Worm (Caenorhabditis elegans) whole organism, young adult: Measurements from ENCODE around the gene ints-13.

ENCODE experiments used
- B0261.1 ChIP-seq: sonication (generic microtip); optimal IDR thresholded peaks from 2 replicates; lab custom pipeline; 2016; ENCODE audit warnings: mild to moderate bottlenecking, missing genetic modification characterization, moderate library complexity, missing compliant biosample characterization
- C17E4.6 ChIP-seq: fragments of 200-800 bp; sonication (Bioruptor generic); IDR thresholded peaks from 2 replicates; pipeline ENCODE4 v1.3.6; 2022; ENCODE audit warnings: missing genetic modification reagents, missing genetic modification characterization, missing compliant biosample characterization
- F10E7.11 ChIP-seq: sonication (generic microtip); optimal IDR thresholded peaks from 2 replicates; lab custom pipeline; 2017; ENCODE audit warnings: mild to moderate bottlenecking, missing genetic modification characterization, moderate library complexity, missing compliant biosample characterization
- F33H1.4 ChIP-seq: fragments of 200-800 bp; sonication (Bioruptor generic); IDR thresholded peaks from 2 replicates; pipeline ENCODE4 v1.3.6; 2022; ENCODE audit warnings: missing genetic modification reagents, missing genetic modification characterization, missing compliant biosample characterization
- F39B2.1 ChIP-seq: fragments of 200-800 bp; sonication (Bioruptor generic); IDR thresholded peaks from 2 replicates; pipeline ENCODE4 v1.3.6; 2022; ENCODE audit warnings: missing genetic modification reagents, missing genetic modification characterization, missing compliant biosample characterization
- T26A5.8 ChIP-seq: sonication (generic microtip); optimal IDR thresholded peaks from 2 replicates; lab custom pipeline; 2016; ENCODE audit warnings: missing genetic modification characterization, missing compliant biosample characterization
- Y53G8AR.9 ChIP-seq: fragments of 200-800 bp; sonication (Bioruptor generic); conservative IDR thresholded peaks from 2 replicates; pipeline ENCODE4 v1.3.6; 2022; ENCODE audit warnings: missing genetic modification reagents, missing genetic modification characterization, missing compliant biosample characterization
- ccch-3 ChIP-seq: fragments of 200-800 bp; sonication (Bioruptor generic); optimal IDR thresholded peaks from 2 replicates; lab custom pipeline; 2018; ENCODE audit warnings: mild to moderate bottlenecking, missing genetic modification characterization, missing compliant biosample characterization
- cebp-1 ChIP-seq, 2 experiments: fragments of 200-800 bp in 1 of 2; sonication (Bioruptor generic) in 1 of 2; sonication (generic microtip) in 1 of 2; IDR thresholded peaks in 1 of 2; optimal IDR thresholded peaks in 1 of 2; 2 replicates each; pipeline versions ENCODE4 v1.3.6 to Lab custom; 2017 to 2022; ENCODE audit warnings: missing compliant biosample characterization in 2 of 2, missing genetic modification characterization in 2 of 2, mild to moderate bottlenecking in 1 of 2, missing genetic modification reagents in 1 of 2, moderate library complexity in 1 of 2
- ceh-100 ChIP-seq: fragments of 200-800 bp; sonication (Bioruptor generic); IDR thresholded peaks from 2 replicates; pipeline ENCODE4 v1.3.6; 2022; ENCODE audit warnings: missing genetic modification reagents, missing genetic modification characterization, missing compliant biosample characterization
- ceh-27 ChIP-seq: fragments of 200-800 bp; sonication (Bioruptor generic); optimal IDR thresholded peaks from 2 replicates; lab custom pipeline; 2018; ENCODE audit warnings: mild to moderate bottlenecking, missing genetic modification characterization, moderate library complexity, missing compliant biosample characterization
- dox-1 ChIP-seq: fragments of 200-800 bp; sonication (Bioruptor generic); IDR thresholded peaks from 2 replicates; pipeline ENCODE4 v1.3.6; 2022; ENCODE audit warnings: missing genetic modification reagents, missing genetic modification characterization, missing compliant biosample characterization
- egl-18 ChIP-seq: fragments of 200-800 bp; sonication (Bioruptor generic); IDR thresholded peaks from 2 replicates; pipeline ENCODE4 v1.3.6; 2022; ENCODE audit warnings: missing genetic modification reagents, missing genetic modification characterization, missing compliant biosample characterization
- egl-44 ChIP-seq: fragments of 200-800 bp; sonication (Bioruptor generic); IDR thresholded peaks from 2 replicates; pipeline ENCODE4 v1.3.6; 2022; ENCODE audit warnings: missing genetic modification reagents, missing genetic modification characterization, missing compliant biosample characterization
- egrh-3 ChIP-seq: fragments of 200-800 bp; sonication (Bioruptor generic); IDR thresholded peaks from 2 replicates; pipeline ENCODE4 v1.3.6; 2022; ENCODE audit warnings: missing genetic modification reagents, missing genetic modification characterization, missing compliant biosample characterization
- him-1 ChIP-seq: sonication (generic microtip); optimal IDR thresholded peaks from 2 replicates; lab custom pipeline; 2016; ENCODE audit warnings: missing genotype, missing genetic modification reagents, missing genetic modification characterization, missing compliant biosample characterization
- hlh-12 ChIP-seq: sonication (generic microtip); optimal IDR thresholded peaks from 2 replicates; lab custom pipeline; 2016; ENCODE audit warnings: missing genetic modification characterization, missing compliant biosample characterization
- hmg-1.2 ChIP-seq: fragments of 200-800 bp; sonication (Bioruptor generic); IDR thresholded peaks from 2 replicates; pipeline ENCODE4 v1.3.6; 2022; ENCODE audit warnings: missing genetic modification reagents, missing genetic modification characterization, missing compliant biosample characterization
- lag-1 ChIP-seq: fragments of 200-800 bp; sonication (Bioruptor generic); IDR thresholded peaks from 2 replicates; pipeline ENCODE4 v1.3.6; 2022; ENCODE audit warnings: missing genetic modification reagents, missing genetic modification characterization, missing compliant biosample characterization
- lin-26 ChIP-seq: fragments of 200-800 bp; sonication (Bioruptor generic); IDR thresholded peaks from 2 replicates; pipeline ENCODE4 v1.3.6; 2022; ENCODE audit warnings: missing genetic modification reagents, missing genetic modification characterization, missing compliant biosample characterization
- lin-35 ChIP-seq, 3 experiments: fragments of 150-350 bp in 2 of 3; sonication (generic microtip) in 1 of 3; optimal IDR thresholded peaks; 2 replicates each; lab custom pipeline; 2014 to 2018; ENCODE audit warnings: missing biosample characterization in 3 of 3, missing genetic modification characterization in 3 of 3, missing genetic modification reagents in 3 of 3
- lin-40 ChIP-seq: sonication (generic microtip); optimal IDR thresholded peaks from 2 replicates; lab custom pipeline; 2016; ENCODE audit warnings: missing genetic modification characterization, mild to moderate bottlenecking, missing compliant biosample characterization, missing genotype, missing genetic modification reagents
- lsl-1 ChIP-seq: fragments of 200-800 bp; sonication (Bioruptor generic); optimal IDR thresholded peaks from 2 replicates; lab custom pipeline; 2018; ENCODE audit warnings: mild to moderate bottlenecking, missing genetic modification characterization, moderate library complexity, missing compliant biosample characterization
- nhr-120 ChIP-seq: fragments of 200-800 bp; sonication (Bioruptor generic); IDR thresholded peaks from 2 replicates; pipeline ENCODE4 v1.3.6; 2022; ENCODE audit warnings: missing genetic modification characterization, missing compliant biosample characterization
- nhr-80 ChIP-seq: sonication (generic microtip); optimal IDR thresholded peaks from 2 replicates; lab custom pipeline; 2016; ENCODE audit warnings: missing genetic modification characterization, missing compliant biosample characterization
- rpc-1 ChIP-seq, 2 experiments: fragments of 150-350 bp in 1 of 2; sonication (generic microtip) in 1 of 2; optimal IDR thresholded peaks; 2 replicates each; lab custom pipeline; 2014 to 2018; ENCODE audit warnings: missing biosample characterization in 1 of 2, missing genetic modification characterization in 1 of 2, missing genetic modification reagents in 1 of 2, missing genotype in 1 of 2
- sdz-38 ChIP-seq: sonication (generic microtip); optimal IDR thresholded peaks from 2 replicates; lab custom pipeline; 2016; ENCODE audit warnings: missing genotype, missing genetic modification characterization, missing compliant biosample characterization
- snpc-3.4 ChIP-seq: sonication (generic microtip); optimal IDR thresholded peaks from 2 replicates; lab custom pipeline; 2017; ENCODE audit warnings: missing genetic modification characterization, mild to moderate bottlenecking, missing compliant biosample characterization, antibody characterized with exemption, moderate library complexity, missing genotype, missing genetic modification reagents
- sptf-2 ChIP-seq: fragments of 200-800 bp; sonication (Bioruptor generic); optimal IDR thresholded peaks from 2 replicates; lab custom pipeline; 2018; ENCODE audit warnings: mild to moderate bottlenecking, missing genetic modification characterization, missing compliant biosample characterization
- tbx-9 ChIP-seq: sonication (generic microtip); optimal IDR thresholded peaks from 2 replicates; lab custom pipeline; 2016; ENCODE audit warnings: borderline replicate concordance, missing genetic modification characterization, inconsistent platforms, missing compliant biosample characterization
- xnd-1 ChIP-seq: sonication (generic microtip); optimal IDR thresholded peaks from 2 replicates; lab custom pipeline; 2016; ENCODE audit warnings: missing genotype, missing genetic modification reagents, missing genetic modification characterization, missing compliant biosample characterization
- ztf-28 ChIP-seq: fragments of 200-800 bp; sonication (Bioruptor generic); IDR thresholded peaks from 2 replicates; pipeline ENCODE4 v1.3.6; 2022; ENCODE audit warnings: missing genetic modification reagents, missing genetic modification characterization, missing compliant biosample characterization
- ztf-6 ChIP-seq: fragments of 200-800 bp; sonication (Bioruptor generic); IDR thresholded peaks from 2 replicates; pipeline ENCODE4 v1.3.6; 2022; ENCODE audit warnings: missing genetic modification reagents, missing genetic modification characterization, missing compliant biosample characterization

Gene ints-13

ce11 chrIV:237350-237749, at the start of gene ints-13:
TSS of gene ints-13 (minus strand) at chrIV:237450.
- peak; percentile 48 for TF ChIP-seq lsl-1 (GFP tag; lab: Kevin White, UChicago)
- no peak for TF ChIP-seq F10E7.11

DNA sequence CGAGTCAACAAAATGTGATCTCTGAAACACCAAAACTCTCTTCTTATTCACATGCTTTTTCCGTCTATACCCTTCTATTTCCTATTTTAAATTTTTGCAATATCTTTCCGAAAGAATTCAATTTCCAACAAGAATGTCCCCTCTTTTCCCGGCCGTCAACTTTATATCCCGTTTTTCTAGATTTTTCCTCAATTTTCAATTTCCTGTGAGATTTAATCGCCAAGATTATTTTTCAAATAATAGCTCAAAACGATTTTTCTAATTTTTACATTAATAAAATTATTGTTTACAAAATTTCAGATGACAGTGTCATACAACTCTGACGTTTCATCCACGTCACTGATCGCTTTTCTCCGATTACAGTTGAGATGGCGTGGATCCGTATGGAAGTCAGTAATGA, 46.1 kb upstream of the ints-13 start, which contains the start of gene best-19:
Gene best-19, plus strand, starts transcription at position 301 of the 400 bp plus-strand sequence.
- TF ChIP-seq nhr-80 (tag; lab: Kevin White, UChicago), result no peak
- no peak for TF ChIP-seq sptf-2 (GFP tag; lab: Kevin White, UChicago)
- no peak for TF ChIP-seq nhr-120 (GFP tag; lab: Robert Waterston, UW)
- TF ChIP-seq him-1 (tag; lab: Kevin White, UChicago), result no peak
- no peak for TF ChIP-seq lin-26
- TF ChIP-seq, all 124 proteins: peak for 0

- TF ChIP-seq egl-44 (GFP tag; lab: Robert Waterston, UW) (no peak), xnd-1 (tag; lab: Kevin White, UChicago) (no peak), sdz-38 (no peak), T26A5.8 (tag; lab: Kevin White, UChicago) (no peak), B0261.1 (no peak), ceh-27 (GFP tag; lab: Kevin White, UChicago) (no peak), ztf-28 (no peak), ztf-6 (GFP tag; lab: Robert Waterston, UW) (no peak), rpc-1 (optimal IDR thresholded peaks at IDR 0.05; lab: Kevin White, UChicago) (no peak), rpc-1 (tag; optimal IDR thresholded peaks at IDR 0.05; lab: Kevin White, UChicago) (no peak), ccch-3 (no peak), ceh-100 (GFP tag; lab: Robert Waterston, UW) (no peak), cebp-1 (GFP tag; IDR thresholded peaks at IDR 0.05; lab: Robert Waterston, UW) (no peak; the same call in 1 of the 2 replicates), cebp-1 (tag; optimal IDR thresholded peaks at IDR 0.05; lab: Kevin White, UChicago) (peak; percentile 74), lag-1 (GFP tag; lab: Robert Waterston, UW) (no peak), lin-35 (GFP tag; optimal IDR thresholded peaks at IDR 0.05; lab: Kevin White, UChicago) (no peak), hmg-1.2 (GFP tag; lab: Robert Waterston, UW) (peak; percentile 80)
These were observed 44.8 kb upstream of the ints-13 start for ce11 chrIV:282008-282407.

DNA sequence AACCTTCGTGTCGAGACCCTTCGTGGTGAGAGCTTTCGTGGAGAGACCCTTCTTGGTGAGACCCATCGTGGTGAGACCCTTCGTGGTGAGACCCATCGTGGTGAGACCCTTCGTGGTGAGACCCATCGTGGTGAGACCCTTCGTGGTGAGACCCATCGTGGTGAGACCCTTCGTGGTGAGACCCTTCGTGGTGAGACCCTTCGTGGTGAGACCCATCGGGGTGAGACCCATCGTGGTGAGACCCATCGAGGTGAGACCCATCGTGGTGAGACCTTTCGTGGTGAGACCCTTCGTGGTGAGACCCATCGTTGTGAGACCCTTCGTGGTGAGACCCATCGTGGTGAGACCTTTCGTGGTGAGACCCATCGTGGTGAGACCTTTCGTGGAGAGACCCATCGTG, 44.0 kb upstream of the ints-13 start:
- TF ChIP-seq Y53G8AR.9 (0 out of 2 replicates have a peak, but pooled peaks have one; percentile 13), F33H1.4 (GFP tag; lab: Robert Waterston, UW) (peak; percentile 46), hmg-1.2 (GFP tag; lab: Robert Waterston, UW) (0 out of 2 replicates have a peak, but pooled peaks have one; percentile 9), dox-1 (GFP tag; lab: Robert Waterston, UW) (peak; percentile 16; the same call in 1 of the 2 replicates), egrh-3 (GFP tag; lab: Robert Waterston, UW) (peak; percentile 68; the same call in 1 of the 2 replicates)
- TF ChIP-seq, all 124 proteins: peak for 5; not testable (repeated sequence) for 119

DNA sequence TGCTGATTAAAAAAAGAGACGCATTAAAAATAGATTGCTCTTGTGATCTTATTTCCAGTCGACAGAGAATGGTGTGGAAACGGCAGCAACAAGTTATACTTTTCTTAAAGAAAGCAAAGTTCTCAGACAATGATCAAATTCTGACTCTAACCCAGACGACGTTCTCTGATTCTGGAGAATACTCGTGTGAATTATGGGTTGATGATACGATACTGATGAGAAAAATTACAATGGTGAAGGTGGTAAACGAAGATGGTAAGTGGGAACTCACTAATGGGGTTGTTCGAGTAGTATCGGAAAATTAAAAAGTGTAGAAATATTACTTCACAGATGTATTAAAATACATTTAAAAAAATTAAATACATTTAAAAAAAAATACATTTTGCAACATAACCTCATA, 41.0 kb upstream of the ints-13 start:
- TF ChIP-seq F39B2.1 (GFP tag; lab: Robert Waterston, UW) (no peak), dox-1 (GFP tag; lab: Robert Waterston, UW) (no peak), snpc-3.4 (no peak), C17E4.6 (GFP tag; lab: Robert Waterston, UW) (no peak), tbx-9 (no peak), hlh-12 (tag; lab: Kevin White, UChicago) (no peak), egl-18 (GFP tag; lab: Robert Waterston, UW) (no peak), cebp-1 (GFP tag; IDR thresholded peaks at IDR 0.05; lab: Robert Waterston, UW) (no peak), cebp-1 (tag; optimal IDR thresholded peaks at IDR 0.05; lab: Kevin White, UChicago) (no peak), lin-40 (tag; lab: Kevin White, UChicago) (no peak)
- TF ChIP-seq, all 124 proteins: peak for 0
